Worm (Caenorhabditis elegans) whole organism, young adult: ENCODE results near the gene R11D1.12.

Source experiments
- Y53F4B.3 ChIP-seq: fragments of 200-800 bp; sonication (Bioruptor generic); IDR thresholded peaks from 2 replicates; pipeline ENCODE4 v1.3.6; 2022; ENCODE audit warnings: missing genetic modification reagents, missing genetic modification characterization, missing compliant biosample characterization
- atf-7 ChIP-seq: sonication (generic microtip); optimal IDR thresholded peaks from 2 replicates; lab custom pipeline; 2017; ENCODE audit warnings: mild to moderate bottlenecking, missing genetic modification characterization, missing compliant biosample characterization

DNA sequence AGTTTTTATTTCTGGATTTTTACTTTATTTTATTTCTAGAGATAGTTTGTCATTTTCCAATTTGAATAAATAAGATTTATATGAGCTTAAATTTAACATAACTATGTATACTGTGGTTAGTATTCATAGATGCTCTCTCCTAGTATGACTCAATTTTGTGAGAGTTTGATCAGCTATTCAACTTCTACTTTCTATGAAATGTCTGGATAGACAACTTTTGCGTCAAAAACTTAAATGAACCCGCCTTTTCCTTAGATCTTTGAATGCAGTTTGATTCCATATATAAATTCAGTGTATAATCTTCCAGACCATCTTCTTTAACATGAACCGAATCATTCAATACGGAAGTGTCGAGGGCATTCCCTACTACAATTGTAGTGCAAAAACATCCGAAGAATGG lies 43.2 kb upstream of the R11D1.12 start, which contains the start of gene srt-43:
- TF ChIP-seq Y53F4B.3 (GFP tag; lab: Robert Waterston, UW) (no peak), atf-7 (tag; lab: Kevin White, UChicago) (no peak)
